Worm (Caenorhabditis elegans) whole organism, late embryonic: Measurements from ENCODE around the gene slc-9B.1.

Experiments used
- C08G9.2 ChIP-seq: sonication (generic microtip); optimal IDR thresholded peaks from 2 replicates; lab custom pipeline; 2016; ENCODE audit warnings: mild to moderate bottlenecking, missing genetic modification characterization, moderate library complexity, missing compliant biosample characterization
- C38D4.7 ChIP-seq: fragments of 200-800 bp; sonication (Bioruptor generic); optimal IDR thresholded peaks from 2 replicates; lab custom pipeline; 2018; ENCODE audit warnings: mild to moderate bottlenecking, missing genetic modification characterization, moderate library complexity, missing compliant biosample characterization
- K09A11.1 ChIP-seq: sonication (generic microtip); optimal IDR thresholded peaks from 2 replicates; lab custom pipeline; 2017; ENCODE audit warnings: antibody characterized with exemption, mild to moderate bottlenecking, missing genetic modification characterization, missing compliant biosample characterization; ENCODE audit not compliant: insufficient read depth
- Y22D7AL.16 ChIP-seq: sonication (generic microtip); optimal IDR thresholded peaks from 2 replicates; lab custom pipeline; 2016; ENCODE audit warnings: missing genetic modification characterization, missing compliant biosample characterization
- ahr-1 ChIP-seq: sonication (generic microtip); optimal IDR thresholded peaks from 2 replicates; lab custom pipeline; 2016; ENCODE audit warnings: missing genetic modification characterization, missing compliant biosample characterization
- ama-1 ChIP-seq: fragments of 150-350 bp; optimal IDR thresholded peaks from 2 replicates; lab custom pipeline; 2014
- ceh-18 ChIP-seq: sonication (generic microtip); optimal IDR thresholded peaks from 2 replicates; lab custom pipeline; 2016; ENCODE audit warnings: missing genetic modification characterization, missing compliant biosample characterization
- ceh-22 ChIP-seq: sonication (generic microtip); optimal IDR thresholded peaks from 2 replicates; lab custom pipeline; 2017; ENCODE audit warnings: missing biosample characterization, missing genetic modification characterization
- ceh-24 ChIP-seq: sonication (generic microtip); optimal IDR thresholded peaks from 2 replicates; lab custom pipeline; 2016; ENCODE audit warnings: mild to moderate bottlenecking, missing genetic modification characterization, missing compliant biosample characterization
- ceh-31 ChIP-seq: sonication (generic microtip); optimal IDR thresholded peaks from 2 replicates; lab custom pipeline; 2016; ENCODE audit warnings: missing genetic modification characterization, missing compliant biosample characterization
- ceh-34 ChIP-seq: sonication (generic microtip); optimal IDR thresholded peaks from 2 replicates; lab custom pipeline; 2016; ENCODE audit warnings: mild to moderate bottlenecking, missing genetic modification characterization, missing compliant biosample characterization
- ceh-9 ChIP-seq: sonication (generic microtip); optimal IDR thresholded peaks from 2 replicates; lab custom pipeline; 2016; ENCODE audit warnings: mild to moderate bottlenecking, missing genetic modification characterization, inconsistent platforms, missing compliant biosample characterization
- dmd-4 ChIP-seq: sonication (generic microtip); optimal IDR thresholded peaks from 2 replicates; lab custom pipeline; 2016; ENCODE audit warnings: borderline replicate concordance, missing genetic modification characterization, missing compliant biosample characterization
- elt-4 ChIP-seq: sonication (generic microtip); optimal IDR thresholded peaks from 2 replicates; lab custom pipeline; 2016; ENCODE audit warnings: missing genetic modification characterization, missing compliant biosample characterization
- ets-4 ChIP-seq: sonication (generic microtip); optimal IDR thresholded peaks from 2 replicates; lab custom pipeline; 2016; ENCODE audit warnings: missing genetic modification characterization, missing compliant biosample characterization
- fax-1 ChIP-seq: sonication (generic microtip); optimal IDR thresholded peaks from 2 replicates; lab custom pipeline; 2016; ENCODE audit warnings: missing genotype, missing genetic modification characterization, missing compliant biosample characterization
- fkh-10 ChIP-seq: fragments of 150-350 bp; optimal IDR thresholded peaks from 2 replicates; lab custom pipeline; 2014; ENCODE audit warnings: missing biosample characterization, missing genetic modification reagents, missing genetic modification characterization
- gmeb-2 ChIP-seq: sonication (generic microtip); optimal IDR thresholded peaks from 2 replicates; lab custom pipeline; 2016; ENCODE audit warnings: missing genetic modification characterization, inconsistent platforms, missing compliant biosample characterization
- hlh-30 ChIP-seq: sonication (generic microtip); optimal IDR thresholded peaks from 2 replicates; lab custom pipeline; 2017; ENCODE audit warnings: antibody characterized with exemption, missing genetic modification characterization, missing compliant biosample characterization; ENCODE audit not compliant: insufficient read depth
- madf-2 ChIP-seq: sonication (generic microtip); optimal IDR thresholded peaks from 2 replicates; lab custom pipeline; 2017; ENCODE audit warnings: missing genetic modification characterization, missing compliant biosample characterization
- nfya-1 ChIP-seq: sonication (generic microtip); optimal IDR thresholded peaks from 2 replicates; lab custom pipeline; 2017; ENCODE audit warnings: missing genetic modification characterization, mild to moderate bottlenecking, missing compliant biosample characterization, antibody characterized with exemption, moderate library complexity
- nhr-11 ChIP-seq: fragments of 150-350 bp; optimal IDR thresholded peaks from 2 replicates; lab custom pipeline; 2014; ENCODE audit warnings: missing biosample characterization, missing genetic modification characterization
- odd-2 ChIP-seq: sonication (generic microtip); optimal IDR thresholded peaks from 2 replicates; lab custom pipeline; 2017; ENCODE audit warnings: antibody characterized with exemption, mild to moderate bottlenecking, missing genetic modification characterization, missing compliant biosample characterization
- pat-9 ChIP-seq: fragments of 200-800 bp; sonication (Bioruptor generic); optimal IDR thresholded peaks from 2 replicates; lab custom pipeline; 2018; ENCODE audit warnings: mild to moderate bottlenecking, missing genetic modification characterization, moderate library complexity, missing compliant biosample characterization
- pha-2 ChIP-seq: sonication (generic microtip); optimal IDR thresholded peaks from 2 replicates; lab custom pipeline; 2017; ENCODE audit warnings: mild to moderate bottlenecking, missing genetic modification characterization, missing compliant biosample characterization
- pqm-1 ChIP-seq: sonication (generic microtip); optimal IDR thresholded peaks from 2 replicates; lab custom pipeline; 2016; ENCODE audit warnings: missing genetic modification characterization, missing compliant biosample characterization
- ref-2 ChIP-seq: sonication (generic microtip); optimal IDR thresholded peaks from 2 replicates; lab custom pipeline; 2016; ENCODE audit warnings: missing genetic modification characterization, missing compliant biosample characterization
- sdc-2 ChIP-seq: sonication (generic microtip); optimal IDR thresholded peaks from 2 replicates; lab custom pipeline; 2016; ENCODE audit warnings: missing genotype, missing genetic modification characterization, missing compliant biosample characterization
- sox-2 ChIP-seq: fragments of 200-800 bp; sonication (Bioruptor generic); IDR thresholded peaks from 2 replicates; pipeline ENCODE4 v1.3.6; 2022; ENCODE audit warnings: missing genetic modification reagents, missing genetic modification characterization, missing compliant biosample characterization
- syd-9 ChIP-seq: sonication (generic microtip); optimal IDR thresholded peaks from 2 replicates; lab custom pipeline; 2016; ENCODE audit warnings: mild to moderate bottlenecking, missing genetic modification characterization, moderate library complexity, missing compliant biosample characterization
- tbx-2 ChIP-seq: sonication (generic microtip); optimal IDR thresholded peaks from 2 replicates; lab custom pipeline; 2016; ENCODE audit warnings: missing genetic modification characterization, missing compliant biosample characterization
- ttx-3 ChIP-seq: sonication (generic microtip); optimal IDR thresholded peaks from 2 replicates; lab custom pipeline; 2016; ENCODE audit warnings: missing genetic modification reagents, missing genetic modification characterization, missing compliant biosample characterization
- unc-3 ChIP-seq, 2 experiments: fragments of 200-800 bp in 1 of 2; sonication (Bioruptor generic) in 1 of 2; sonication (generic microtip) in 1 of 2; conservative IDR thresholded peaks in 1 of 2; optimal IDR thresholded peaks in 1 of 2; 2 replicates each; pipeline versions ENCODE4 v1.3.6 to Lab custom; 2016 to 2022; ENCODE audit warnings: missing compliant biosample characterization in 2 of 2, missing genetic modification characterization in 2 of 2, missing genetic modification reagents in 1 of 2
- unc-42 ChIP-seq: sonication (generic microtip); optimal IDR thresholded peaks from 2 replicates; lab custom pipeline; 2016; ENCODE audit warnings: missing genotype, missing genetic modification characterization, missing compliant biosample characterization
- unc-55 ChIP-seq: sonication (generic microtip); optimal IDR thresholded peaks from 2 replicates; lab custom pipeline; 2017; ENCODE audit warnings: missing biosample characterization, missing genetic modification reagents, missing genetic modification characterization
- zip-5 ChIP-seq: sonication (generic microtip); optimal IDR thresholded peaks from 2 replicates; lab custom pipeline; 2016; ENCODE audit warnings: missing genetic modification characterization, missing compliant biosample characterization

The slc-9B.1 gene

ce11 chrX:10279299-10279698 lies at the start of gene slc-9B.1:
Gene slc-9B.1, plus strand, starts transcription at chrX:10279599.
- TF ChIP-seq pha-2 (tag; lab: Kevin White, UChicago), result no peak
- no peak for TF ChIP-seq hlh-30 (tag; lab: Kevin White, UChicago)
- no peak for TF ChIP-seq K09A11.1 (tag; lab: Kevin White, UChicago)
- no peak for TF ChIP-seq pqm-1
- TF ChIP-seq elt-4 (tag; lab: Kevin White, UChicago), result no peak
- TF ChIP-seq fax-1 (tag; lab: Kevin White, UChicago), result no peak
- TF ChIP-seq ceh-31 (tag; lab: Kevin White, UChicago), result no peak
- TF ChIP-seq unc-55 (GFP tag; lab: Kevin White, UChicago), result no peak
- TF ChIP-seq ceh-34, result no peak
- TF ChIP-seq gmeb-2 (tag; lab: Kevin White, UChicago), result no peak
- no peak for TF ChIP-seq fkh-10
- no peak for TF ChIP-seq syd-9

DNA sequence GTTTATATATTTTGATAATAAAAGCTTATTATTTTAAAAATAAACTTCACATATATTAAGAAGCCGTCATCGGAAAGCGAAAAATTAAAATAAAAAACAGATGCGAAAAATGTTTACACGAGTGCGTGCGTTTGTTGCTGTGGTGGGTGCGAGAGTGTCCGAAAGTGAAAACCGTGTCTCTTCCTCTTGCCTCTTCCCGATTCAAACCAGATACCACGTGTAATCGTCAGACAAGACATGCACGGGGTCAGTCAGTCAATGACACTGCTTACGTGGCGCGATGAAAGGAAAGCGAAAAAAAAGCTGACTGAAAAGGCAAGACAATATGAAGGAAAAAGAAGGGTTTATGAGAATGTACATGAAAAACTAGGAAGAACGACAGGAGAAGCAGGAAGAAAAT lies 48.5 kb upstream of the slc-9B.1 start:
- no peak for TF ChIP-seq fax-1 (tag; lab: Kevin White, UChicago)
- TF ChIP-seq C08G9.2, result no peak
- TF ChIP-seq nhr-11, result no peak
- no peak for TF ChIP-seq syd-9
- TF ChIP-seq ref-2 (tag; lab: Kevin White, UChicago), result no peak
- no peak for TF ChIP-seq ceh-22 (tag; lab: Kevin White, UChicago)
- no peak for TF ChIP-seq ahr-1 (tag; lab: Kevin White, UChicago)
- TF ChIP-seq hlh-30 (tag; lab: Kevin White, UChicago), result peak; percentile 19
- TF ChIP-seq, all 69 proteins: peak for 1

- peak; percentile 13 for TF ChIP-seq unc-42 (tag; lab: Kevin White, UChicago)
- no peak for TF ChIP-seq C38D4.7 (GFP tag; lab: Kevin White, UChicago)
- no peak for TF ChIP-seq fkh-10
- TF ChIP-seq, all 69 proteins: peak for 1
Observed at ce11 chrX:10232395-10232794, 47.0 kb upstream of the slc-9B.1 start.

ce11 chrX:10236844-10237243 lies 42.6 kb upstream of the slc-9B.1 start, which contains the start of gene zipt-13:
Gene zipt-13, minus strand, starts transcription at chrX:10236944.
- TF ChIP-seq ceh-9 (tag; lab: Kevin White, UChicago) (no peak), ahr-1 (tag; lab: Kevin White, UChicago) (no peak), pha-2 (tag; lab: Kevin White, UChicago) (no peak), ceh-31 (tag; lab: Kevin White, UChicago) (no peak), C38D4.7 (GFP tag; lab: Kevin White, UChicago) (no peak), dmd-4 (tag; lab: Kevin White, UChicago) (no peak), ttx-3 (tag; lab: Kevin White, UChicago) (no peak), sox-2 (GFP tag; lab: Robert Waterston, UW) (no peak), ama-1 (lab: Kevin White, UChicago) (no peak), K09A11.1 (tag; lab: Kevin White, UChicago) (no peak), Y22D7AL.16 (tag; lab: Kevin White, UChicago) (no peak), ceh-18 (no peak), tbx-2 (no peak), madf-2 (tag; lab: Kevin White, UChicago) (no peak), ceh-24 (tag; lab: Kevin White, UChicago) (no peak), unc-3 (GFP tag; conservative IDR thresholded peaks at IDR 0.05; lab: Robert Waterston, UW) (no peak), unc-3 (tag; optimal IDR thresholded peaks at IDR 0.05; lab: Kevin White, UChicago) (no peak), pat-9 (tag; lab: Kevin White, UChicago) (no peak)

DNA sequence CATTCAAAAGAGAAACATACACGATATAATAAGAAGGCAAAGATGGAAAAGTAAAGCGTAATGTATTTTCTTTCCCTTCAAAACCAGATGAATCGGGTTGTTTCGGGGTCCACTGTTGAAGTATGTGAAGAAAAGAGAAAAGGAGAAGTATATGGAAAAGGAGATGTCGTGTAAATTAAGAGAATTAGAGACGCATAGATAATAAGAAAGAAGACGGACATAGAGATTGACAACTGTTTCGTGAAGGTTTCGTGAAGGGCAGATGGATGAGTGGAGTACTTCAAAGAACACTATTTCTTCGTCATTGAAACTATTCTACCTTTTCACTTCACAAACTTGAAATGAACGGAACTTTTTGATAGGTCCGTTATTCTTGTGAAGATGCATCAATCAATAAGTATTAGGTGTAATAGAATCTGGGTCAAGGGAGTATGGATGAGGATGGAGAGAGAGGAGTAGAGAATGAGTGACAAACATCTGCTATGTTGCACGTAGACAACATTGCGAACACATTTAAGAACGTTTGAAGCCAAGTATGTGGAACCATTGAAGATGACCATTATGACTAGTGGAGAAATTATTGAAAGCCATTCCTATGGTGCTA lies 41.2 kb upstream of the slc-9B.1 start:
- TF ChIP-seq ets-4, result no peak
- no peak for TF ChIP-seq sox-2 (GFP tag; lab: Robert Waterston, UW)
- TF ChIP-seq unc-55 (GFP tag; lab: Kevin White, UChicago), result peak; percentile 73
- no peak for TF ChIP-seq sdc-2 (tag; lab: Kevin White, UChicago)
- no peak for TF ChIP-seq zip-5 (tag; lab: Kevin White, UChicago)
- peak; percentile 40 for TF ChIP-seq nfya-1 (tag; lab: Kevin White, UChicago)
- TF ChIP-seq tbx-2, result peak; percentile 1
- TF ChIP-seq odd-2 (tag; lab: Kevin White, UChicago), result no peak
- TF ChIP-seq pat-9 (tag; lab: Kevin White, UChicago), result no peak
- TF ChIP-seq K09A11.1 (tag; lab: Kevin White, UChicago), result no peak
